Fruit fly (Drosophila melanogaster) whole organism, prepupa: ENCODE data around the gene phu.

ENCODE experiments used
- CG10669 ChIP-seq: fragments of 200-800 bp; sonication (Bioruptor generic); optimal IDR thresholded peaks from 3 replicates; lab custom pipeline; 2018; ENCODE audit warnings: missing biosample characterization, mild to moderate bottlenecking, missing genetic modification characterization, moderate library complexity
- CG6854 ChIP-seq: fragments of 200-800 bp; sonication (Bioruptor generic); optimal IDR thresholded peaks from 2 replicates; lab custom pipeline; 2017; ENCODE audit warnings: missing biosample characterization, mild to moderate bottlenecking, missing genetic modification characterization
- Eip75B ChIP-seq: fragments of 200-800 bp; sonication (Bioruptor generic); optimal IDR thresholded peaks from 3 replicates; lab custom pipeline; 2016; ENCODE audit warnings: missing biosample characterization, missing genetic modification characterization
- Ets21C ChIP-seq: fragments of 200-800 bp; sonication (Bioruptor generic); optimal IDR thresholded peaks from 3 replicates; lab custom pipeline; 2016; ENCODE audit warnings: missing biosample characterization, missing genetic modification characterization
- Gug ChIP-seq: fragments of 200-800 bp; sonication (Bioruptor generic); IDR thresholded peaks from 2 replicates; pipeline ENCODE4 v1.3.6; 2022; ENCODE audit warnings: missing biosample characterization, missing genetic modification characterization
- dsx ChIP-seq: fragments of 200-800 bp; optimal IDR thresholded peaks from 3 replicates; lab custom pipeline; 2019; ENCODE audit warnings: missing biosample characterization, mild to moderate bottlenecking, missing genetic modification characterization, moderate library complexity; ENCODE audit not compliant: poor library complexity, severe bottlenecking

- TF ChIP-seq Ets21C (GFP tag; lab: Kevin White, UChicago) (peak; percentile 4), Eip75B (GFP tag; lab: Kevin White, UChicago) (peak; percentile 45), dsx (GFP tag; lab: Kevin White, UChicago) (no peak), CG6854 (GFP tag; lab: Kevin White, UChicago) (no peak), Gug (GFP tag; lab: Robert Waterston, UW) (no peak), CG10669 (GFP tag; lab: Kevin White, UChicago) (peak; percentile 46)
Measured at dm6 chr3R:9459385-9460285, 35.0 kb upstream of the phu start.
